Worm (Caenorhabditis elegans): Measurements from ENCODE around the gene F07C6.4.

- TF ChIP-seq mab-5 (tag; optimal IDR thresholded peaks at IDR 0.05) = no peak
- TF ChIP-seq ces-1 (GFP tag; optimal IDR thresholded peaks at IDR 0.05) = no peak
Measured at ce11 chrIV:12840873-12841272, 35.1 kb downstream of the F07C6.4 start.
